Fruit fly (Drosophila melanogaster): ENCODE measurements around the gene CG43321.

DNA sequence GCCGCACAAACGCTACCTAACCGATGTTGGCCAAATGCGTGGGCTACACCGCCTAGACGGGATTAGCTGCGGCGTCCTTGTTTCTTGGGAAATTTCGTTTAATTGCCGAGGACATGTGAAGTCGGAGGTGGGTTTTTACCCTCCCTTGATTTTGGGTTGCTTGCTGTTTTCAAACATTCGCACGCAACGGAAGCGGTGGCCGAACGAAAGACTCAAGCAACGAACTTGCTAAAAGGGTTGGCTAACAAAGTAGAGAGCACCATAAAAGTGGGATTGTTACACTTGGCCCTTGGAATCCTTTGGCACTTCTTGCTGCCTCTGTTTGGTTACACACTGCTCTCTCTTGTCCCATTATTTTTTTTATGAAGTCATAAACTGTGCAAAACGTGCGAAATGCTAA lies 1.5 kb upstream of the CG43321 start:
- TF ChIP-seq Myc (optimal IDR thresholded peaks at IDR 0.05) (no peak), sage (GFP tag; optimal IDR thresholded peaks at IDR 0.05) (no peak), Hr78 (GFP tag; optimal IDR thresholded peaks at IDR 0.05) (no peak)
